Fruit fly (Drosophila melanogaster) whole organism, embryonic: ENCODE data around the gene CG14431.
A peak's percentile ranks its signal among the peaks of the same experiment; 100 is the strongest.

Experiments
- B-H1 ChIP-seq: fragments of 200-800 bp; sonication (Bioruptor generic); IDR thresholded peaks from 3 replicates; pipeline ENCODE4 v1.3.6; 2022; ENCODE audit warnings: missing biosample characterization, missing genetic modification characterization
- B-H2 ChIP-seq: fragments of 200-800 bp; sonication (Bioruptor generic); optimal IDR thresholded peaks from 2 replicates; lab custom pipeline; 2018; ENCODE audit warnings: missing biosample characterization, mild to moderate bottlenecking, missing genetic modification characterization
- Blimp-1 ChIP-seq: fragments of 200-800 bp; sonication (Bioruptor generic); optimal IDR thresholded peaks from 3 replicates; lab custom pipeline; 2018; ENCODE audit warnings: missing biosample characterization, missing genetic modification characterization, mild to moderate bottlenecking, moderate library complexity, missing genetic modification reagents
- BtbVII ChIP-seq: fragments of 200-800 bp; sonication (Bioruptor generic); optimal IDR thresholded peaks from 3 replicates; lab custom pipeline; 2017; ENCODE audit warnings: missing biosample characterization, mild to moderate bottlenecking, missing genetic modification characterization
- CG10267 ChIP-seq: fragments of 200-800 bp; sonication (Bioruptor generic); optimal IDR thresholded peaks from 2 replicates; lab custom pipeline; 2018; ENCODE audit warnings: missing biosample characterization, mild to moderate bottlenecking, missing genetic modification characterization, moderate library complexity
- CG11085 ChIP-seq: fragments of 200-800 bp; sonication (Bioruptor generic); IDR thresholded peaks from 2 replicates; pipeline ENCODE4 v1.3.6; 2022; ENCODE audit warnings: missing biosample characterization, missing genetic modification characterization
- CG11695 ChIP-seq: fragments of 200-800 bp; sonication (Bioruptor generic); IDR thresholded peaks from 3 replicates; pipeline ENCODE4 v1.3.6; 2022; ENCODE audit warnings: missing biosample characterization, missing genetic modification characterization
- CG12104 ChIP-seq: fragments of 200-800 bp; sonication (Bioruptor generic); optimal IDR thresholded peaks from 3 replicates; lab custom pipeline; 2016; ENCODE audit warnings: missing biosample characterization, missing genetic modification characterization
- CG12659 ChIP-seq: fragments of 200-800 bp; sonication (Bioruptor generic); optimal IDR thresholded peaks from 3 replicates; lab custom pipeline; 2017; ENCODE audit warnings: mild to moderate bottlenecking, missing biosample characterization, missing genetic modification reagents, missing genetic modification characterization
- CG14667 ChIP-seq: fragments of 200-800 bp; sonication (Bioruptor generic); IDR thresholded peaks from 2 replicates; pipeline ENCODE4 v1.3.6; 2022; ENCODE audit warnings: missing biosample characterization, missing genetic modification characterization
- CG15073 ChIP-seq: fragments of 200-800 bp; sonication (Bioruptor generic); optimal IDR thresholded peaks from 2 replicates; lab custom pipeline; 2016; ENCODE audit warnings: missing biosample characterization, missing genetic modification characterization
- CG16863 ChIP-seq: fragments of 200-800 bp; sonication (Bioruptor generic); optimal IDR thresholded peaks from 3 replicates; lab custom pipeline; 2016; ENCODE audit warnings: missing biosample characterization, missing genetic modification characterization
- CG17328 ChIP-seq: fragments of 200-800 bp; sonication (Bioruptor generic); IDR thresholded peaks from 2 replicates; pipeline ENCODE4 v1.3.6; 2022; ENCODE audit warnings: missing biosample characterization, missing genetic modification characterization
- CG17359 ChIP-seq: fragments of 200-800 bp; sonication (Bioruptor generic); optimal IDR thresholded peaks from 3 replicates; lab custom pipeline; 2018; ENCODE audit warnings: missing biosample characterization, mild to moderate bottlenecking, missing genetic modification characterization, moderate library complexity
- CG17829 ChIP-seq: fragments of 200-800 bp; optimal IDR thresholded peaks from 2 replicates; lab custom pipeline; 2019; ENCODE audit warnings: missing biosample characterization, mild to moderate bottlenecking, missing genetic modification characterization, moderate library complexity
- CG3847 ChIP-seq: fragments of 200-800 bp; sonication (Bioruptor generic); IDR thresholded peaks from 2 replicates; pipeline ENCODE4 v1.3.6; 2022; ENCODE audit warnings: missing biosample characterization, missing genetic modification characterization
- CG7839 ChIP-seq: fragments of 200-800 bp; sonication (Bioruptor generic); optimal IDR thresholded peaks from 3 replicates; lab custom pipeline; 2018; ENCODE audit warnings: missing biosample characterization, mild to moderate bottlenecking, missing genetic modification characterization, moderate library complexity
- CG8290 ChIP-seq, 3 experiments: fragments of 200-800 bp; sonication (Bioruptor generic); optimal IDR thresholded peaks; 2 replicates each; lab custom pipeline; 2016 to 2019; ENCODE audit warnings: missing biosample characterization in 3 of 3, missing genetic modification characterization in 3 of 3, mild to moderate bottlenecking in 2 of 3, moderate library complexity in 1 of 3
- CG8388 ChIP-seq: fragments of 200-800 bp; sonication (Bioruptor generic); optimal IDR thresholded peaks from 2 replicates; lab custom pipeline; 2019; ENCODE audit warnings: missing biosample characterization, mild to moderate bottlenecking, missing genetic modification characterization, moderate library complexity
- CG9437 ChIP-seq: fragments of 200-800 bp; sonication (Bioruptor generic); optimal IDR thresholded peaks from 2 replicates; lab custom pipeline; 2018; ENCODE audit warnings: missing biosample characterization, mild to moderate bottlenecking, missing genetic modification characterization
- CG9817 ChIP-seq: fragments of 200-800 bp; sonication (Bioruptor generic); optimal IDR thresholded peaks from 2 replicates; lab custom pipeline; 2018; ENCODE audit warnings: missing biosample characterization, mild to moderate bottlenecking, missing genetic modification characterization, moderate library complexity
- CHES-1-like ChIP-seq: fragments of 200-800 bp; sonication (Bioruptor generic); optimal IDR thresholded peaks from 2 replicates; lab custom pipeline; 2016; ENCODE audit warnings: missing biosample characterization, missing genetic modification characterization
- D ChIP-seq, 2 experiments: fragments of 200-800 bp in 1 of 2; fragments of >200 bp in 1 of 2; sonication (Bioruptor generic) in 1 of 2; optimal IDR thresholded peaks; 2 replicates in 1 of 2; 3 replicates in 1 of 2; lab custom pipeline; 2017; ENCODE audit warnings: mild to moderate bottlenecking in 1 of 2, missing biosample characterization in 1 of 2, missing genetic modification characterization in 1 of 2, missing genetic modification reagents in 1 of 2
- D19B ChIP-seq: fragments of 200-800 bp; sonication (Bioruptor generic); optimal IDR thresholded peaks from 2 replicates; lab custom pipeline; 2017; ENCODE audit warnings: missing biosample characterization, mild to moderate bottlenecking, missing genetic modification characterization
- Dek ChIP-seq: fragments of 200-800 bp; sonication (Bioruptor generic); optimal IDR thresholded peaks from 3 replicates; lab custom pipeline; 2019; ENCODE audit warnings: missing biosample characterization, mild to moderate bottlenecking, missing genetic modification characterization, moderate library complexity
- Ets65A ChIP-seq: fragments of 200-800 bp; sonication (Bioruptor generic); peaks from one replicate; lab custom pipeline; 2016; ENCODE audit warnings: missing biosample characterization, missing genetic modification characterization
- Fer3 ChIP-seq: fragments of 200-800 bp; sonication (Bioruptor generic); optimal IDR thresholded peaks from 2 replicates; lab custom pipeline; 2018; ENCODE audit warnings: missing biosample characterization, mild to moderate bottlenecking, missing genetic modification characterization, moderate library complexity
- Gug ChIP-seq: fragments of 200-800 bp; sonication (Bioruptor generic); IDR thresholded peaks from 4 replicates; pipeline ENCODE4 v1.3.6; 2022; ENCODE audit warnings: missing biosample characterization, missing genetic modification characterization
- Hr51 ChIP-seq, 2 experiments: fragments of 200-800 bp; sonication (Bioruptor generic); optimal IDR thresholded peaks; 2 replicates in 1 of 2; 3 replicates in 1 of 2; lab custom pipeline; 2016 to 2018; ENCODE audit warnings: missing biosample characterization in 2 of 2, missing genetic modification characterization in 2 of 2, mild to moderate bottlenecking in 1 of 2, moderate library complexity in 1 of 2
- Mad ChIP-seq: fragments of 200-800 bp; sonication (Bioruptor generic); optimal IDR thresholded peaks from 2 replicates; lab custom pipeline; 2016; ENCODE audit warnings: missing biosample characterization, missing genetic modification characterization
- Optix ChIP-seq: fragments of 200-800 bp; sonication (Bioruptor generic); IDR thresholded peaks from 3 replicates; pipeline ENCODE4 v1.3.6; 2022; ENCODE audit warnings: missing biosample characterization, missing genetic modification characterization
- PHDP ChIP-seq: fragments of 200-800 bp; sonication (Bioruptor generic); optimal IDR thresholded peaks from 3 replicates; lab custom pipeline; 2018; ENCODE audit warnings: missing biosample characterization, mild to moderate bottlenecking, missing genetic modification characterization, moderate library complexity
- bbx ChIP-seq: fragments of 200-800 bp; sonication (Bioruptor generic); IDR thresholded peaks from 2 replicates; pipeline ENCODE4 v1.3.6; 2022; ENCODE audit warnings: missing biosample characterization, missing genetic modification characterization; ENCODE audit not compliant: partially characterized antibody
- eve ChIP-seq, 2 experiments: fragments of >200 bp; optimal IDR thresholded peaks; 2 replicates each; lab custom pipeline; 2017; ENCODE audit warnings: missing biosample characterization in 2 of 2, missing genetic modification characterization in 2 of 2
- fd3F ChIP-seq: fragments of 200-800 bp; sonication (Bioruptor generic); optimal IDR thresholded peaks from 2 replicates; lab custom pipeline; 2018; ENCODE audit warnings: missing biosample characterization, mild to moderate bottlenecking, missing genetic modification characterization, moderate library complexity
- grn ChIP-seq: fragments of 200-800 bp; sonication (Bioruptor generic); optimal IDR thresholded peaks from 3 replicates; lab custom pipeline; 2017; ENCODE audit warnings: missing biosample characterization, missing genetic modification characterization
- ind ChIP-seq: fragments of 200-800 bp; sonication (Bioruptor generic); optimal IDR thresholded peaks from 3 replicates; lab custom pipeline; 2016; ENCODE audit warnings: missing biosample characterization, missing genetic modification characterization
- insv ChIP-seq, 2 experiments: fragments of 200-800 bp; sonication (Bioruptor generic); optimal IDR thresholded peaks; 3 replicates each; lab custom pipeline; 2016 to 2018; ENCODE audit warnings: missing biosample characterization in 2 of 2, missing genetic modification characterization in 2 of 2
- lilli ChIP-seq: fragments of 200-800 bp; sonication (Bioruptor generic); optimal IDR thresholded peaks from 3 replicates; lab custom pipeline; 2016; ENCODE audit warnings: missing biosample characterization, missing genetic modification characterization
- mirr ChIP-seq: fragments of 200-800 bp; sonication (Bioruptor generic); optimal IDR thresholded peaks from 3 replicates; lab custom pipeline; 2018; ENCODE audit warnings: missing biosample characterization, mild to moderate bottlenecking, missing genetic modification characterization
- pho ChIP-seq: fragments of 200-800 bp; sonication (Bioruptor generic); optimal IDR thresholded peaks from 2 replicates; lab custom pipeline; 2016; ENCODE audit warnings: missing biosample characterization, missing genetic modification characterization
- row ChIP-seq: fragments of 200-800 bp; sonication (Bioruptor generic); IDR thresholded peaks from 3 replicates; pipeline ENCODE4 v1.3.6; 2022; ENCODE audit warnings: missing biosample characterization, missing genetic modification characterization
- sob ChIP-seq: fragments of 200-800 bp; sonication (Bioruptor generic); IDR thresholded peaks from 2 replicates; pipeline ENCODE4 v1.3.6; 2022; ENCODE audit warnings: missing biosample characterization, missing genetic modification characterization
- ssp ChIP-seq: fragments of 200-800 bp; sonication (Bioruptor generic); IDR thresholded peaks from 2 replicates; pipeline ENCODE4 v1.3.6; 2022; ENCODE audit warnings: missing biosample characterization, missing genetic modification characterization
- tap ChIP-seq: fragments of 200-800 bp; optimal IDR thresholded peaks from 3 replicates; lab custom pipeline; 2019; ENCODE audit warnings: missing biosample characterization, mild to moderate bottlenecking, missing genetic modification characterization, moderate library complexity
- trem ChIP-seq: fragments of 200-800 bp; optimal IDR thresholded peaks from 3 replicates; lab custom pipeline; 2019; ENCODE audit warnings: missing biosample characterization, mild to moderate bottlenecking, missing genetic modification characterization, moderate library complexity
- vnd ChIP-seq: fragments of 200-800 bp; sonication (Bioruptor generic); IDR thresholded peaks from 3 replicates; pipeline ENCODE4 v1.3.6; 2022; ENCODE audit warnings: missing biosample characterization, missing genetic modification characterization; ENCODE audit not compliant: partially characterized antibody
- vvl ChIP-seq: fragments of 200-800 bp; sonication (Bioruptor generic); IDR thresholded peaks from 2 replicates; pipeline ENCODE4 v1.3.6; 2022; ENCODE audit warnings: missing biosample characterization, missing genetic modification characterization

Gene CG14431

DNA sequence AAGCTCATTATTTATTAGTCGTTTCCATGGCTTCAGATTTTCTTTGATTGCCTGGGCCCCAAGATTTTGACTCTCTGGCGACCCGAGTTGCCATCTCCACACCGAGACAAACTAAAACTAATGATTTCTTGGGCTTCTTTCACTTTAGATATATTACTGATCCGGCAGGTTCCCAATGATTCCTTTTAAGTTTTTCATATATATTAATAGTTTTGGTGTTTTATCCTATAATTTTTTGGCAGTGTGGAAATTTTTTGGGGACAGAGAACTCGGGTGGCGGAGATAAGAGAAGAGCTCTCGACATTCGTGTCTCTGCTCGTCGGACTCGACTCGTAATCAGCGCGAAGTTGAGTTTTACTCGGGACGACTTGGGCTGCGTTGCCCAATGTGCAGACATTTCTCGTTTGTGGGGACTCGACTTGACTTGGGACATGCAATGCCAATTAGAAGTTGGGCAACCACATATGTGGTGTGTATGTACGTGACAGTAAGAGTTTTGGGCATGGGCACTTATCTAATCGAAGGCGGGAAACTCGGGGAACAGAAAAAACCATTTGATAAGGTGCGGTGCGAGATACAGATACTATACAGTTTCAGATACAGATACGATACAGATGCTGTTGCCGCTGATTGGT, 93.2 kb downstream of the CG14431 start (continued):
- peak; percentile 30 for TF ChIP-seq CG10267 (tag; lab: Kevin White, UChicago)
- peak; percentile 36 for TF ChIP-seq CG9437
- peak; percentile 12 for TF ChIP-seq CG16863 (GFP tag; lab: Kevin White, UChicago)
- TF ChIP-seq Optix (GFP tag; lab: Robert Waterston, UW): 0 out of 3 replicates have a peak, but pooled peaks have one; percentile 44
- TF ChIP-seq bbx (GFP tag; lab: Robert Waterston, UW): no peak
- peak; percentile 60 for TF ChIP-seq CG17359 (tag; lab: Kevin White, UChicago)
- TF ChIP-seq ind: peak; percentile 28
- peak; percentile 43; the same call in 1 of the 2 replicates for TF ChIP-seq CG17328
- peak; percentile 55 for TF ChIP-seq D19B
- 0 out of 2 replicates have a peak, but pooled peaks have one; percentile 37 for TF ChIP-seq CG11085 (GFP tag; lab: Robert Waterston, UW)
- peak; percentile 36 for TF ChIP-seq pho
- TF ChIP-seq Gug (GFP tag; lab: Robert Waterston, UW): 0 out of 4 replicates have a peak, but pooled peaks have one; percentile 1
- TF ChIP-seq vnd: no peak
- peak; percentile 47; the same call in 1 of the 3 replicates for TF ChIP-seq B-H1 (GFP tag; lab: Robert Waterston, UW)
- peak; percentile 42 for TF ChIP-seq trem (tag; lab: Kevin White, UChicago)
- TF ChIP-seq D (optimal IDR thresholded peaks at IDR 0.05; lab: Kevin White, UChicago): no peak
- TF ChIP-seq D (GFP tag; optimal IDR thresholded peaks at IDR 0.05; lab: Kevin White, UChicago): peak; percentile 49
- peak; percentile 70 for TF ChIP-seq row
- no peak for TF ChIP-seq lilli
- peak; percentile 46 for TF ChIP-seq CG17829
- no peak for TF ChIP-seq B-H2 (GFP tag; lab: Kevin White, UChicago)
- peak; percentile 33 for TF ChIP-seq CG8388 (GFP tag; lab: Kevin White, UChicago)
- TF ChIP-seq CG12104 (GFP tag; lab: Kevin White, UChicago): peak; percentile 18
- TF ChIP-seq ssp (GFP tag; lab: Robert Waterston, UW): peak; percentile 45; the same call in 1 of the 2 replicates
- TF ChIP-seq CG9817 (tag; lab: Kevin White, UChicago): peak; percentile 33
- TF ChIP-seq CHES-1-like (GFP tag; lab: Kevin White, UChicago): peak; percentile 5
- peak; percentile 44; the same call in 1 of the 2 replicates for TF ChIP-seq CG3847 (GFP tag; lab: Robert Waterston, UW)
- TF ChIP-seq Blimp-1 (GFP tag; lab: Kevin White, UChicago): peak; percentile 43
- peak; percentile 39 for TF ChIP-seq Fer3 (tag; lab: Kevin White, UChicago)
- TF ChIP-seq CG14667: peak; percentile 41; the same call in 1 of the 2 replicates
- TF ChIP-seq grn: peak; percentile 57
- peak; percentile 7 for TF ChIP-seq mirr
- peak in 1 of 2 experiments; percentile 35 for TF ChIP-seq insv (GFP tag; optimal IDR thresholded peaks at IDR 0.05; lab: Kevin White, UChicago)
- TF ChIP-seq Dek (tag; lab: Kevin White, UChicago): peak; percentile 52
- TF ChIP-seq fd3F: peak; percentile 17
- peak in 1 of 2 experiments; percentile 42 for TF ChIP-seq eve (GFP tag; optimal IDR thresholded peaks at IDR 0.05; lab: Kevin White, UChicago)
- TF ChIP-seq sob (GFP tag; lab: Robert Waterston, UW): 0 out of 2 replicates have a peak, but pooled peaks have one; percentile 49
- TF ChIP-seq CG12659 (GFP tag; lab: Kevin White, UChicago): peak; percentile 45
- TF ChIP-seq CG11695 (GFP tag; lab: Robert Waterston, UW): peak; percentile 55
- TF ChIP-seq CG15073 (GFP tag; lab: Kevin White, UChicago): no peak
- peak; percentile 70 for TF ChIP-seq CG7839
- TF ChIP-seq CG8290 (GFP tag; optimal IDR thresholded peaks at IDR 0.05; lab: Kevin White, UChicago): no peak
- peak; percentile 1 to 9 for TF ChIP-seq CG8290 (tag; optimal IDR thresholded peaks at IDR 0.05; lab: Kevin White, UChicago)
- peak; percentile 74 for TF ChIP-seq vvl (GFP tag; lab: Robert Waterston, UW)
- TF ChIP-seq BtbVII: peak; percentile 9
- peak; percentile 58 for TF ChIP-seq tap (tag; lab: Kevin White, UChicago)
- TF ChIP-seq Hr51 (GFP tag; optimal IDR thresholded peaks at IDR 0.05; lab: Kevin White, UChicago): peak; percentile 26 to 61
- peak; percentile 23 for TF ChIP-seq PHDP
- no peak for TF ChIP-seq Mad (GFP tag; lab: Kevin White, UChicago)
- peak; percentile 7 for TF ChIP-seq Ets65A
